Fruit fly (Drosophila melanogaster) S2 (cell line): ENCODE data around the gene CG32669.

Experiments used
- CG8478 ChIP-seq: fragments of >200 bp; optimal IDR thresholded peaks from 2 replicates; lab custom pipeline; 2018
- CTCF ChIP-seq, 2 experiments: fragments of >200 bp; optimal IDR thresholded peaks; 2 replicates each; lab custom pipeline; 2018

DNA sequence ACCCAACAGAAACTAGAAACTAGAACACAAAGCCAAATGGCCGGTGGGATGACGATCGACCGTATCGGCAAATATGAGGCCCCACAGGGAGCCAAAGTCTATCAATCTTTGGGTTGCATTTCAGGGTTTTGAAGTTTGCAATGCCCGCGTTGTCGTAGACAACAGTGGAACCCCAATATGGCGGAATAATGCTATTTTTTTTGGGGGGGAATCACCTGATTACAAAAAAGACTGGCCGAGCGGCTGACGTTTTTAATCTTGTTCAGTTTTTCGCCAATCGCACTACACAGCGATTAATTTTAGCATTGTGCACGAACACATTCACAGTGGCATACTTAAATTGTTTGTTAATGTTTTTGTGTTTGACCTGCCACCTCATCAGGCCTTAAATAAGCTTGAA is 31.6 kb upstream of the CG32669 start:
- TF ChIP-seq CTCF (optimal IDR thresholded peaks at IDR 0.05; lab: Kevin White, UChicago) (no peak), CG8478 (lab: Kevin White, UChicago) (no peak)
